Fruit fly (Drosophila melanogaster) whole organism, adult: ENCODE measurements around the gene CG6738.

Experiments used
- CG11617 ChIP-seq: fragments of 200-800 bp; sonication (Bioruptor generic); optimal IDR thresholded peaks from 2 replicates; lab custom pipeline; 2017; ENCODE audit warnings: mild to moderate bottlenecking, missing biosample characterization, missing genetic modification reagents, missing genetic modification characterization
- CG12768 ChIP-seq: fragments of 200-800 bp; sonication (Bioruptor generic); optimal IDR thresholded peaks from 2 replicates; lab custom pipeline; 2017; ENCODE audit warnings: missing biosample characterization, missing genetic modification characterization, mild to moderate bottlenecking, moderate library complexity, missing genetic modification reagents
- CG14711 ChIP-seq: fragments of 200-800 bp; sonication (Bioruptor generic); optimal IDR thresholded peaks from 2 replicates; lab custom pipeline; 2018; ENCODE audit warnings: missing biosample characterization, mild to moderate bottlenecking, missing genetic modification characterization, moderate library complexity
- CG1620 ChIP-seq: fragments of 200-800 bp; sonication (Bioruptor generic); optimal IDR thresholded peaks from 2 replicates; lab custom pipeline; 2016; ENCODE audit warnings: missing biosample characterization, missing genetic modification characterization
- CG33017 ChIP-seq: fragments of 200-800 bp; sonication (Bioruptor generic); optimal IDR thresholded peaks from 2 replicates; lab custom pipeline; 2018; ENCODE audit warnings: missing biosample characterization, mild to moderate bottlenecking, missing genetic modification characterization, moderate library complexity
- CG5204 ChIP-seq: fragments of 200-800 bp; sonication (Bioruptor generic); optimal IDR thresholded peaks from 2 replicates; lab custom pipeline; 2016; ENCODE audit warnings: missing biosample characterization, missing genetic modification characterization
- CG7045 ChIP-seq: fragments of 200-800 bp; sonication (Bioruptor generic); optimal IDR thresholded peaks from 2 replicates; lab custom pipeline; 2017; ENCODE audit warnings: missing biosample characterization, mild to moderate bottlenecking, missing genetic modification characterization
- CG7101 ChIP-seq: fragments of 200-800 bp; sonication (Bioruptor generic); optimal IDR thresholded peaks from 2 replicates; lab custom pipeline; 2018; ENCODE audit warnings: missing biosample characterization, mild to moderate bottlenecking, missing genetic modification characterization, moderate library complexity
- Clk ChIP-seq: fragments of 200-800 bp; sonication (Bioruptor generic); optimal IDR thresholded peaks from 2 replicates; lab custom pipeline; 2017; ENCODE audit warnings: missing biosample characterization, missing genetic modification characterization
- Crg-1 ChIP-seq: fragments of 200-800 bp; sonication (Bioruptor generic); optimal IDR thresholded peaks from 2 replicates; lab custom pipeline; 2016; ENCODE audit warnings: missing biosample characterization, missing genetic modification characterization
- Hr96 ChIP-seq: fragments of 200-800 bp; sonication (Bioruptor generic); optimal IDR thresholded peaks from 2 replicates; lab custom pipeline; 2016; ENCODE audit warnings: missing biosample characterization, missing genetic modification characterization
- Mnt ChIP-seq: fragments of 200-800 bp; sonication (Bioruptor generic); optimal IDR thresholded peaks from 2 replicates; lab custom pipeline; 2016; ENCODE audit warnings: missing biosample characterization, mild to moderate bottlenecking, missing genetic modification characterization
- bab1 ChIP-seq: fragments of 200-800 bp; sonication (Bioruptor generic); optimal IDR thresholded peaks from 3 replicates; lab custom pipeline; 2019; ENCODE audit warnings: missing biosample characterization, mild to moderate bottlenecking, missing genetic modification characterization, moderate library complexity
- cic ChIP-seq: fragments of 200-800 bp; sonication (Bioruptor generic); optimal IDR thresholded peaks from 2 replicates; lab custom pipeline; 2017; ENCODE audit warnings: missing biosample characterization, mild to moderate bottlenecking, missing genetic modification characterization, moderate library complexity
- cnc ChIP-seq, 2 experiments: fragments of >200 bp; optimal IDR thresholded peaks; 2 replicates each; lab custom pipeline; 2017
- kay ChIP-seq: fragments of 200-800 bp; sonication (Bioruptor generic); peaks from one replicate; lab custom pipeline; 2016; ENCODE audit warnings: missing biosample characterization, missing genetic modification characterization, borderline replicate concordance
- ovo ChIP-seq: fragments of 200-800 bp; sonication (Bioruptor generic); optimal IDR thresholded peaks from 2 replicates; lab custom pipeline; 2016; ENCODE audit warnings: missing biosample characterization, missing genetic modification characterization
- pad ChIP-seq: fragments of 200-800 bp; sonication (Bioruptor generic); optimal IDR thresholded peaks from 3 replicates; lab custom pipeline; 2017; ENCODE audit warnings: missing biosample characterization, missing genetic modification characterization, mild to moderate bottlenecking, moderate library complexity, missing genetic modification reagents
- tj ChIP-seq: fragments of 200-800 bp; sonication (Bioruptor generic); optimal IDR thresholded peaks from 3 replicates; lab custom pipeline; 2017; ENCODE audit warnings: missing biosample characterization, mild to moderate bottlenecking, missing genetic modification characterization, moderate library complexity
- toe ChIP-seq: fragments of 200-800 bp; sonication (Bioruptor generic); optimal IDR thresholded peaks from 2 replicates; lab custom pipeline; 2016; ENCODE audit warnings: missing biosample characterization, missing genetic modification characterization

CG6738 gene

DNA sequence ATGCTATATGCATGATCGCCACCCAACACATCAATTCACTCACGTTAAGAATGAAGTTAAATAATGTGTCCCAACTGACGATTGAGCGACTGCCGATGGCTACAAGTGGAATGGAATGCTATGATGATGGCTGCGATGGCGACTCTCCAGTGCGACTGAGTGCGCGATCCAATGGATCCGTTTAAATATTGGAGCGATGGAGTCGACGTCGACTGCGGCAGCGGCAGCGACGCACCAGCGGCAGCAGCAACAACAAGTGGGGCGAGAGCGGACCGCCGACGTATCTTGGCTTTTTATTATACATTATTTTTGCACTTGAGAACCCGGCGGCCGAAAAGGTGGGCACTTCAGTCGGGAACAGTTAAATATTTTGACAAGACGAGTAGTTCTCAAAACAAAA, 41.9 kb upstream of the CG6738 start:
- TF ChIP-seq bab1 (GFP tag; lab: Kevin White, UChicago), result peak; percentile 2
- TF ChIP-seq CG7101 (tag; lab: Kevin White, UChicago), result no peak

DNA sequence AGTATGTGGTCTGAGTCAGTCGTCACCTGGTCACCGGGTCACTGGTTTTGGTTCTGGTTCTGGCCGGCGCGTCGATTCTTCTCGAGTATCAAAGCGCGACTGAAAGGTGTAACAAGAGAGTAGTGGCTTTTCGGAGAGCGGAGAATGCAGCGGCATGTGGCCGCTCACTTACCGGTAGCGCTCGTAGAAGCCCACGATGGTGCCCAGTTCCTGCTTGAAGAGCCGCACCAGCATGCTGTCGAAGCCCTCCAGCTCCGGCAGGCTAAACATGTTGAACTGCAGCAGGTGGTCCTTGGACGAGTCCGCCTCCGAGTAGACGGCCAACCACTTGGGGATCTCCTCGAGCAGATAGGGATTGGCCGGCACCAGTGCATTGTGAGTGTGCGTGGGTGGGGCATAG, 40.5 kb upstream of the CG6738 start, which contains the start of gene Ctns:
Ctns (minus strand) TSS at position 101 of the 400 bp plus-strand sequence.
- TF ChIP-seq kay (GFP tag; lab: Kevin White, UChicago) (no peak), CG33017 (tag; lab: Kevin White, UChicago) (no peak), CG1620 (GFP tag; lab: Kevin White, UChicago) (no peak), tj (GFP tag; lab: Kevin White, UChicago) (no peak), ovo (GFP tag; lab: Kevin White, UChicago) (no peak), CG7101 (tag; lab: Kevin White, UChicago) (no peak), pad (GFP tag; lab: Kevin White, UChicago) (no peak)

DNA sequence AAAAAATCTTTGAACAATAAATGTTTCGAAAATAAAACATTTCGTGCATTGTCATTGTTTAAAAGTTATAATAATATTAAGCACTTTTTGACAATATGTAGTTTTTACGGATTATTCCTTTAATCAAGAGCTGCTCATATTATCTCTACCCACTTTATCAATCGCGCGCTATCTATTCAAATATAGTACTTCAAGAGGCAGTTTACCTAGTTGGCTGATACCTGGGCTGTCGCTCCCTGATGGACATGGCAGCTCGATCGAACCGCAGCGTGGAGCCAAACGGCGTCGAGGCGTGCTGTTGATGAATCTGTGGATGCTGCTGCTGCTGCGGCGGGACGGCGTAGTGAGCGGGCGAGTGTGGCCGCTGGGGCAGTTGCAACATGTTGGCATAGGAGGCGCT, 39.2 kb upstream of the CG6738 start:
- TF ChIP-seq CG11617 (GFP tag; lab: Kevin White, UChicago) (no peak), cnc (optimal IDR thresholded peaks at IDR 0.05; lab: Kevin White, UChicago) (no peak), CG12768 (GFP tag; lab: Kevin White, UChicago) (no peak), CG7101 (tag; lab: Kevin White, UChicago) (no peak), ovo (GFP tag; lab: Kevin White, UChicago) (no peak), toe (no peak)

DNA sequence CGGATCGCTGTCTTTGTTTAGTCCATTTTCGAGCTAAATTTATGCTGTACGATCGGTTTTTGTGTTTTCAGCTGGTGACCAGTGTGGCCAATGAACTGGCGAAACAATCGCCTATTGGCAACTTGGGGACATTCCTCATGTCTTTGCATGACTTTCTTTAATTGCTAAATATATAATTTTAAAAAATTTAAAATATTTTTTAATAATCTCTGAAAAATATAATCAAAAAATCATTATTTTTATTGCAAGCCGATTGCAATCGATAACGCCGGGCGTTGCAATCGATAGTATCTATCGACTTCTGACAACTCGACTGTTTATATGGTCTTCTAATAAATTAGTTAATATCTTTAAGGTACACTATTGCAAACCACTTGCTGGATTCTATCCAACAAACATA, 38.1 kb upstream of the CG6738 start, which contains the start of the genes sav and Ublcp1:
sav (minus strand) TSS at position 96 of the 400 bp plus-strand sequence.
Ublcp1 (plus strand) TSS at position 285 of the 400 bp plus-strand sequence.
- TF ChIP-seq bab1 (GFP tag; lab: Kevin White, UChicago), result no peak
- TF ChIP-seq tj (GFP tag; lab: Kevin White, UChicago), result peak; percentile 43
- peak; percentile 58 for TF ChIP-seq CG14711 (tag; lab: Kevin White, UChicago)
- TF ChIP-seq ovo (GFP tag; lab: Kevin White, UChicago), result no peak
- TF ChIP-seq Crg-1, result peak; percentile 0
- peak; percentile 9 for TF ChIP-seq CG11617 (GFP tag; lab: Kevin White, UChicago)
- TF ChIP-seq CG7101 (tag; lab: Kevin White, UChicago), result peak; percentile 4
- TF ChIP-seq CG33017 (tag; lab: Kevin White, UChicago), result peak; percentile 10

DNA sequence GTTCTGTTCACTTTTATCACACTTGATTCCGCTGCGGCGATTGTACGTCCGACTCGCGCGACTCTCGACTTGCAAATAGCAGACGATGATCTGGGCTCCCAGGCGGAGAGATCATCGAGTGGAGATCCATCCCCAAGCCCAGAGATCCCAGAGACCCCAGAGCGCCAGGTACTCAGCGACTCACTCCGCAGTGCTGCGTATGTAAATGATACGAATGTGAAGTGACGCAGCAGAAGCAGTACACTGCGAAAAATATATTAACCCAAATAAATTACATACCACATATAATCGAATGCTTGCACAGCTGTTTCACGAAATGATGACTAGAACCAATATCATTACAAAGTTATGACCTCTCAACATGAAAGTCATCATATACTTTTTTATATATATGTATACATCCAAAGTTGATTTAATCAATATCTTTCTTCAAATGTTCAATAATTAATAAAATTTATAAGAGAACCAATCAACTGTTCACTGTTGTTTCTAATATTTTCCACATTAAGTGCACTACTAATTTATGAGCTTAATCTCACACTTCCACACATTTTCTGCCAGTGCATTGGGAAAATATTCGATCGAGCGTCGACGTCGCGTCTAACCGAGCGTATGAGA, 32.0 kb upstream of the CG6738 start, which contains the start of gene CG17111:
CG17111 (minus strand) TSS at position 51 of the 618 bp plus-strand sequence.
- TF ChIP-seq pad (GFP tag; lab: Kevin White, UChicago), result peak; percentile 30
- TF ChIP-seq tj (GFP tag; lab: Kevin White, UChicago), result peak; percentile 39
- TF ChIP-seq toe, result peak; percentile 63
- TF ChIP-seq CG14711 (tag; lab: Kevin White, UChicago), result peak; percentile 3
- no peak for TF ChIP-seq bab1 (GFP tag; lab: Kevin White, UChicago)
- peak; percentile 69 for TF ChIP-seq kay (GFP tag; lab: Kevin White, UChicago)
- TF ChIP-seq Hr96, result peak; percentile 25
- TF ChIP-seq ovo (GFP tag; lab: Kevin White, UChicago), result no peak
- peak; percentile 54 for TF ChIP-seq CG7101 (tag; lab: Kevin White, UChicago)
- TF ChIP-seq cnc (optimal IDR thresholded peaks at IDR 0.05; lab: Kevin White, UChicago), result peak in 1 of 2 experiments; percentile 77
- peak; percentile 59 for TF ChIP-seq CG33017 (tag; lab: Kevin White, UChicago)
- TF ChIP-seq CG5204 (GFP tag; lab: Kevin White, UChicago), result peak; percentile 74
- TF ChIP-seq CG12768 (GFP tag; lab: Kevin White, UChicago), result peak; percentile 71
- no peak for TF ChIP-seq Crg-1
- peak; percentile 76 for TF ChIP-seq CG11617 (GFP tag; lab: Kevin White, UChicago)
- no peak for TF ChIP-seq Mnt (GFP tag; lab: Kevin White, UChicago)
- TF ChIP-seq CG1620 (GFP tag; lab: Kevin White, UChicago), result no peak
- TF ChIP-seq cic (GFP tag; lab: Kevin White, UChicago), result no peak
- TF ChIP-seq CG7045 (GFP tag; lab: Kevin White, UChicago), result peak; percentile 76
- TF ChIP-seq Clk (GFP tag; lab: Kevin White, UChicago), result peak; percentile 60

DNA sequence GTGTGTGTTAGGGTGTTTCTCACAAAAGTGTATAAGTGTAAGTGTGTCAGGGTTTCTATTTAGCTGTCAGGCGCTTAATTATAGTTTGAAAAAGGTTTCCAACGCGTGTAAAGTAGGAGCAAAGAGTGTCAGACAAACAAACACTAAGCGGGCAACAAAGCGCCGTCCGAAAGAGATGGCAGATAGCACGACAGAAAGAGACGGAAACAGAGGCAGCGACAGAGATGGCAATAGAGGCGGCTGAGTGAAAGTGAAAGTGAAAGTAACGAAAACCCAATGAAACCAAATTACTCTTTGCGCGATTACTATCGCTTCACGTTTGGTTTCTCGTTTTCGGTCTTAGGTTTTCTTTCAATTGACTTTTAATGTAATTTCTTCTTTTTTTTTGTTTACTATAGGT, 24.9 kb upstream of the CG6738 start:
- TF ChIP-seq Crg-1 (no peak), CG5204 (GFP tag; lab: Kevin White, UChicago) (no peak)

DNA sequence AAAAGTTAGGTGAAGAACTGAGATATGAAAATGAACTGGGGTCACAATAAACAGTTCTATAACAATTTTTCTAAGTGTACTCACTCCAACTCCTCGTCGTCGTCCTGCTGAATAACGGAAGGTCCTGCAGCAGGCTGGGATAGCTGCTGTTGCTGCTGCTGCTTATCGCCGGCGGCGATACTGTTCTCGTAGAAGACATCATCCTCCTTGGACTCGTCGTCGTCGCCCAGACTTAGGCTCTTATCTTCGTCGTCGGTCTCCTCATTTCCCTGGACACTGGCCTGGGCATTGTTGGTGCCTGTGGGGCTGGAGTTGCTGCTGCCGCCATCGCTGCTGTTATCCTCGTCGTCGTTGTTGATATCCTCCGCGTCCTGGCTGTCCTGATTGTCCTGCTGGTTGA, 18.1 kb upstream of the CG6738 start:
- TF ChIP-seq cnc (optimal IDR thresholded peaks at IDR 0.05; lab: Kevin White, UChicago) (no peak), cic (GFP tag; lab: Kevin White, UChicago) (no peak), toe (no peak), tj (GFP tag; lab: Kevin White, UChicago) (no peak), Mnt (GFP tag; lab: Kevin White, UChicago) (no peak), CG14711 (tag; lab: Kevin White, UChicago) (no peak), CG11617 (GFP tag; lab: Kevin White, UChicago) (no peak)
